Worm (Caenorhabditis elegans): ENCODE results near the gene H39E23.2.

DNA sequence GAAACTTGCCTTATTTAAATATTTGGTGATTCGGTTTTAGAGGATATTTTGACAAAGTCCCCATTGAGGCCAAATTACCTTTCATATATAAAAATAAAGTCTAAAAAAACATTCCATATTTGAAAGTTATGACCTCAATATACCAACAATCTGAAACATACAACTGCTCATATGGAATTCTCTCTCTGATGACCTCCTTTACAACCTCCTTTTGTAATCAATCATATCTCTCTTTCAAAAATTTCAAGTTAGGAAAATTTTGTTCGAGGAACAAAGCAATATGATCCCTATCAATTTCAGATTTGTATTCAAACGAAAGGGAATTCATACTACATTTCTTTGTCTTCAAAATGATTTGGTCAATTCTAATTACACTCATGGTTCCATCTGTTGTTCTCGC is 30.6 kb upstream of the H39E23.2 start, which contains the start of gene D1086.6:
- TF ChIP-seq flt-1 (GFP tag; IDR thresholded peaks at IDR 0.05) (no peak), ref-1 (GFP tag; conservative IDR thresholded peaks at IDR 0.05) (no peak), ztf-23 (GFP tag; IDR thresholded peaks at IDR 0.05) (no peak), klf-2 (GFP tag; conservative IDR thresholded peaks at IDR 0.05) (no peak), ztf-29 (GFP tag; IDR thresholded peaks at IDR 0.05) (no peak), tab-1 (GFP tag; IDR thresholded peaks at IDR 0.05) (no peak), cog-1 (tag; optimal IDR thresholded peaks at IDR 0.05) (no peak), T22C8.4 (GFP tag; IDR thresholded peaks at IDR 0.05) (no peak)

Measured in whole organism, midembryonic.